Worm (Caenorhabditis elegans): ENCODE data around the gene C34E11.2.

DNA sequence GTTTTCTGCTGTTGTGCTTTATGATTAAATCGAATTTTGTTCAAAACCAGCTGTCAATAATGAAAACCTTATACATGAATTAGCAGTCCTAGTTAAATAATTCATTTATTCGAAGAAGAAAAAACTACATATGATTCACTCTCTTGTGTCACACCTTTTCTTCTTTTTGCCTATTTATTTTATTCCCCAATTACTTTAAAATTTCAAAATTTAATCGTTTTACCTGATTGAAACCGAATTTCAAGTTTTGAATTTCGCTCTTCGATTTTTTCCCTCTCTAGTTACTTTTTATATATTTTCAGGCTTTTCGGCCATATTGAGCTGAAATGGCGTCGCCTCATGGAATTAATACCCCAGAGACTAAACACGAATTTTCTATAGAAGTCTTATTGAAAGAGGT, 37.9 kb upstream of the C34E11.2 start, which contains the start of gene xtr-1:
- no peak for TF ChIP-seq nhr-12 (tag; optimal IDR thresholded peaks at IDR 0.05)
- TF ChIP-seq snpc-4 (tag; optimal IDR thresholded peaks at IDR 0.05), result no peak
- no peak for TF ChIP-seq nhr-6 (tag; optimal IDR thresholded peaks at IDR 0.05)
- TF ChIP-seq nhr-11 (tag; optimal IDR thresholded peaks at IDR 0.05), result no peak
- no peak for TF ChIP-seq lin-13 (GFP tag; optimal IDR thresholded peaks at IDR 0.05)
- no peak for TF ChIP-seq lin-11 (tag; optimal IDR thresholded peaks at IDR 0.05)
- TF ChIP-seq nhr-25 (tag; optimal IDR thresholded peaks at IDR 0.05), result no peak
- TF ChIP-seq elt-3 (tag; optimal IDR thresholded peaks at IDR 0.05), result no peak
- no peak for TF ChIP-seq fos-1 (tag; optimal IDR thresholded peaks at IDR 0.05)
- TF ChIP-seq ztf-4 (tag; optimal IDR thresholded peaks at IDR 0.05), result no peak
- TF ChIP-seq ztf-11 (tag; optimal IDR thresholded peaks at IDR 0.05), result no peak
- no peak for TF ChIP-seq peb-1 (tag; optimal IDR thresholded peaks at IDR 0.05)
- no peak for TF ChIP-seq mab-5 (tag; optimal IDR thresholded peaks at IDR 0.05)
- no peak for TF ChIP-seq nhr-237 (tag; optimal IDR thresholded peaks at IDR 0.05)

All from whole organism, L2 larva.